Worm (Caenorhabditis elegans) whole organism, mixed stage, embryonic: Measurements from ENCODE around the gene F25E2.2.

Experiments used
- M03D4.4 ChIP-seq: sonication (generic microtip); optimal IDR thresholded peaks from 2 replicates; lab custom pipeline; 2017; ENCODE audit warnings: mild to moderate bottlenecking, missing genetic modification characterization, missing compliant biosample characterization
- bed-3 ChIP-seq: fragments of 200-800 bp; sonication (Bioruptor generic); optimal IDR thresholded peaks from 3 replicates; lab custom pipeline; 2018; ENCODE audit warnings: mild to moderate bottlenecking, missing genetic modification characterization, moderate library complexity, missing compliant biosample characterization
- blmp-1 ChIP-seq: fragments of 150-350 bp; optimal IDR thresholded peaks from 2 replicates; lab custom pipeline; 2014; ENCODE audit warnings: missing biosample characterization, missing genetic modification characterization
- ceh-39 ChIP-seq: fragments of 150-350 bp; optimal IDR thresholded peaks from 2 replicates; lab custom pipeline; 2014; ENCODE audit warnings: missing biosample characterization, missing genetic modification characterization
- ceh-43 ChIP-seq: fragments of 200-800 bp; sonication (Bioruptor generic); optimal IDR thresholded peaks from 2 replicates; lab custom pipeline; 2018; ENCODE audit warnings: mild to moderate bottlenecking, missing genetic modification characterization, moderate library complexity, missing compliant biosample characterization
- ceh-83 ChIP-seq: fragments of 200-800 bp; sonication (Bioruptor generic); optimal IDR thresholded peaks from 2 replicates; lab custom pipeline; 2018; ENCODE audit warnings: mild to moderate bottlenecking, missing genetic modification characterization, missing compliant biosample characterization
- ces-1 ChIP-seq: fragments of 150-350 bp; optimal IDR thresholded peaks from 2 replicates; lab custom pipeline; 2014; ENCODE audit warnings: missing biosample characterization, missing genetic modification reagents, missing genetic modification characterization
- cnd-1 ChIP-seq: fragments of 200-800 bp; sonication (Bioruptor generic); optimal IDR thresholded peaks from 2 replicates; lab custom pipeline; 2018; ENCODE audit warnings: mild to moderate bottlenecking, missing genetic modification characterization, missing compliant biosample characterization
- drap-1 ChIP-seq: fragments of 200-800 bp; sonication (Bioruptor generic); optimal IDR thresholded peaks from 3 replicates; lab custom pipeline; 2018; ENCODE audit warnings: mild to moderate bottlenecking, missing genetic modification characterization, missing compliant biosample characterization
- elt-1 ChIP-seq: sonication (generic microtip); optimal IDR thresholded peaks from 2 replicates; lab custom pipeline; 2017; ENCODE audit warnings: missing genetic modification characterization, mild to moderate bottlenecking, missing compliant biosample characterization, antibody characterized with exemption, moderate library complexity, borderline replicate concordance; ENCODE audit not compliant: insufficient read depth
- elt-3 ChIP-seq: fragments of 150-350 bp; optimal IDR thresholded peaks from 2 replicates; lab custom pipeline; 2014; ENCODE audit warnings: missing biosample characterization, missing genetic modification characterization
- flh-1 ChIP-seq: fragments of 200-800 bp; sonication (Bioruptor generic); optimal IDR thresholded peaks from 2 replicates; lab custom pipeline; 2018; ENCODE audit warnings: mild to moderate bottlenecking, missing genetic modification characterization, moderate library complexity, missing compliant biosample characterization
- ham-2 ChIP-seq: fragments of 200-800 bp; sonication (Bioruptor generic); optimal IDR thresholded peaks from 2 replicates; lab custom pipeline; 2018; ENCODE audit warnings: mild to moderate bottlenecking, missing genetic modification characterization, missing compliant biosample characterization
- hlh-1 ChIP-seq: fragments of 150-350 bp; optimal IDR thresholded peaks from 2 replicates; lab custom pipeline; 2014; ENCODE audit warnings: missing biosample characterization, missing genetic modification reagents, missing genetic modification characterization
- lin-13 ChIP-seq: fragments of 150-350 bp; optimal IDR thresholded peaks from 2 replicates; lab custom pipeline; 2014; ENCODE audit warnings: missing biosample characterization, missing genetic modification characterization
- lin-32 ChIP-seq: fragments of 200-800 bp; sonication (Bioruptor generic); optimal IDR thresholded peaks from 2 replicates; lab custom pipeline; 2018; ENCODE audit warnings: mild to moderate bottlenecking, missing genetic modification characterization, missing compliant biosample characterization
- lsy-2 ChIP-seq: fragments of 150-350 bp; optimal IDR thresholded peaks from 2 replicates; lab custom pipeline; 2014; ENCODE audit warnings: missing biosample characterization, missing genetic modification characterization
- mab-5 ChIP-seq: fragments of 150-350 bp; optimal IDR thresholded peaks from 2 replicates; lab custom pipeline; 2014; ENCODE audit warnings: missing biosample characterization, missing genetic modification characterization
- mep-1 ChIP-seq: fragments of 150-350 bp; optimal IDR thresholded peaks from 2 replicates; lab custom pipeline; 2017; ENCODE audit warnings: missing biosample characterization, missing genetic modification reagents, missing genetic modification characterization, inconsistent platforms
- mls-2 ChIP-seq: sonication (generic microtip); optimal IDR thresholded peaks from 2 replicates; lab custom pipeline; 2016; ENCODE audit warnings: mild to moderate bottlenecking, missing genetic modification characterization, moderate library complexity, missing compliant biosample characterization
- nhr-12 ChIP-seq: fragments of 150-350 bp; optimal IDR thresholded peaks from 2 replicates; lab custom pipeline; 2014; ENCODE audit warnings: missing biosample characterization, missing genetic modification characterization
- nhr-2 ChIP-seq: fragments of 150-350 bp; optimal IDR thresholded peaks from 2 replicates; lab custom pipeline; 2014; ENCODE audit warnings: missing biosample characterization, missing genetic modification characterization
- nhr-237 ChIP-seq: fragments of 150-350 bp; optimal IDR thresholded peaks from 2 replicates; lab custom pipeline; 2014; ENCODE audit warnings: missing biosample characterization, missing genetic modification characterization
- nhr-28 ChIP-seq: fragments of 150-350 bp; optimal IDR thresholded peaks from 2 replicates; lab custom pipeline; 2014; ENCODE audit warnings: missing biosample characterization, missing genetic modification characterization
- nhr-76 ChIP-seq: sonication (generic microtip); optimal IDR thresholded peaks from 2 replicates; lab custom pipeline; 2017; ENCODE audit warnings: missing biosample characterization, missing genetic modification characterization
- pha-4 ChIP-seq: fragments of 150-350 bp; optimal IDR thresholded peaks from 2 replicates; lab custom pipeline; 2018; ENCODE audit warnings: missing biosample characterization, missing genetic modification reagents, missing genetic modification characterization
- sem-2 ChIP-seq: fragments of 200-800 bp; sonication (Bioruptor generic); optimal IDR thresholded peaks from 2 replicates; lab custom pipeline; 2018; ENCODE audit warnings: mild to moderate bottlenecking, missing genetic modification characterization, missing compliant biosample characterization
- snpc-4 ChIP-seq: fragments of 150-350 bp; optimal IDR thresholded peaks from 2 replicates; lab custom pipeline; 2014; ENCODE audit warnings: missing biosample characterization, missing genetic modification characterization
- sptf-1 ChIP-seq: sonication (generic microtip); optimal IDR thresholded peaks from 2 replicates; lab custom pipeline; 2017; ENCODE audit warnings: mild to moderate bottlenecking, missing genetic modification characterization, moderate library complexity, missing compliant biosample characterization
- tbx-8 ChIP-seq: fragments of 200-800 bp; sonication (Bioruptor generic); optimal IDR thresholded peaks from 2 replicates; lab custom pipeline; 2018; ENCODE audit warnings: mild to moderate bottlenecking, missing genetic modification characterization, moderate library complexity, missing compliant biosample characterization
- unc-120 ChIP-seq: sonication (generic microtip); optimal IDR thresholded peaks from 2 replicates; lab custom pipeline; 2017; ENCODE audit warnings: missing genetic modification characterization, missing compliant biosample characterization; ENCODE audit not compliant: poor library complexity, severe bottlenecking
- unc-39 ChIP-seq: fragments of 150-350 bp; optimal IDR thresholded peaks from 2 replicates; lab custom pipeline; 2014; ENCODE audit warnings: missing biosample characterization, missing genetic modification characterization
- unc-62 ChIP-seq: fragments of 150-350 bp; optimal IDR thresholded peaks from 2 replicates; lab custom pipeline; 2014; ENCODE audit warnings: missing biosample characterization, missing genetic modification reagents, missing genetic modification characterization
- zip-8 ChIP-seq: fragments of 150-350 bp; optimal IDR thresholded peaks from 2 replicates; lab custom pipeline; 2014; ENCODE audit warnings: missing biosample characterization, missing genetic modification characterization
- ztf-11 ChIP-seq: fragments of 150-350 bp; optimal IDR thresholded peaks from 2 replicates; lab custom pipeline; 2014; ENCODE audit warnings: missing biosample characterization, missing genetic modification characterization

Gene F25E2.2

ce11 chrX:817984-818383, 7.4 kb upstream of the F25E2.2 start:
- TF ChIP-seq flh-1 (GFP tag; lab: Kevin White, UChicago) (no peak), lin-13 (tag; lab: Kevin White, UChicago) (no peak), ceh-83 (no peak), ceh-43 (no peak), pha-4 (tag; lab: Kevin White, UChicago) (no peak), snpc-4 (no peak), nhr-28 (no peak), unc-120 (tag; lab: Kevin White, UChicago) (no peak), tbx-8 (GFP tag; lab: Kevin White, UChicago) (no peak), sem-2 (GFP tag; lab: Kevin White, UChicago) (no peak), unc-62 (no peak), nhr-2 (tag; lab: Kevin White, UChicago) (no peak), mep-1 (tag; lab: Kevin White, UChicago) (no peak), unc-39 (tag; lab: Kevin White, UChicago) (no peak), cnd-1 (tag; lab: Kevin White, UChicago) (no peak), ceh-39 (tag; lab: Kevin White, UChicago) (no peak), lsy-2 (no peak), blmp-1 (no peak)

- TF ChIP-seq ceh-83, result no peak
- no peak for TF ChIP-seq lsy-2
- no peak for TF ChIP-seq elt-1 (tag; lab: Kevin White, UChicago)
- TF ChIP-seq cnd-1 (tag; lab: Kevin White, UChicago), result no peak
- TF ChIP-seq ham-2 (GFP tag; lab: Kevin White, UChicago), result no peak
- TF ChIP-seq drap-1 (GFP tag; lab: Kevin White, UChicago), result no peak
- no peak for TF ChIP-seq ztf-11
- TF ChIP-seq tbx-8 (GFP tag; lab: Kevin White, UChicago), result no peak
- TF ChIP-seq blmp-1, result no peak
- no peak for TF ChIP-seq ces-1 (GFP tag; lab: Kevin White, UChicago)
- TF ChIP-seq ceh-43, result no peak
- TF ChIP-seq mep-1 (tag; lab: Kevin White, UChicago), result no peak
- no peak for TF ChIP-seq hlh-1 (tag; lab: Kevin White, UChicago)
- no peak for TF ChIP-seq nhr-2 (tag; lab: Kevin White, UChicago)
- no peak for TF ChIP-seq unc-39 (tag; lab: Kevin White, UChicago)
These were observed 5.3 kb upstream of the F25E2.2 start, which contains the start of gene ifd-2 for ce11 chrX:815929-816328. ifd-2 (minus strand) TSS chrX:815929.

ce11 chrX:813063-813462, 2.5 kb upstream of the F25E2.2 start, which contains the start of gene F25E2.3:
F25E2.3 (minus strand) TSS chrX:813163.
- TF ChIP-seq flh-1 (GFP tag; lab: Kevin White, UChicago) (no peak), lsy-2 (no peak), sem-2 (GFP tag; lab: Kevin White, UChicago) (no peak), sptf-1 (tag; lab: Kevin White, UChicago) (no peak), ham-2 (GFP tag; lab: Kevin White, UChicago) (no peak)

ce11 chrX:812264-812663, 1.7 kb upstream of the F25E2.2 start:
- TF ChIP-seq unc-62, result no peak
- no peak for TF ChIP-seq tbx-8 (GFP tag; lab: Kevin White, UChicago)
- peak; percentile 93 for TF ChIP-seq hlh-1 (tag; lab: Kevin White, UChicago)
- peak; percentile 40 for TF ChIP-seq unc-120 (tag; lab: Kevin White, UChicago)

ce11 chrX:806515-806914, 4.1 kb downstream of the F25E2.2 start:
- peak; percentile 78 for TF ChIP-seq unc-120 (tag; lab: Kevin White, UChicago)
- TF ChIP-seq flh-1 (GFP tag; lab: Kevin White, UChicago), result no peak
- TF ChIP-seq elt-1 (tag; lab: Kevin White, UChicago), result no peak
- TF ChIP-seq unc-62, result peak; percentile 69
- TF ChIP-seq nhr-2 (tag; lab: Kevin White, UChicago), result peak; percentile 38
- TF ChIP-seq hlh-1 (tag; lab: Kevin White, UChicago), result peak; percentile 84
- peak; percentile 96 for TF ChIP-seq ces-1 (GFP tag; lab: Kevin White, UChicago)
- TF ChIP-seq zip-8 (tag; lab: Kevin White, UChicago), result no peak
- TF ChIP-seq lsy-2, result peak; percentile 89
- TF ChIP-seq ceh-43, result peak; percentile 74
- no peak for TF ChIP-seq nhr-76
- peak; percentile 94 for TF ChIP-seq elt-3 (tag; lab: Kevin White, UChicago)
- TF ChIP-seq ham-2 (GFP tag; lab: Kevin White, UChicago), result peak; percentile 38
- peak; percentile 78 for TF ChIP-seq M03D4.4 (tag; lab: Kevin White, UChicago)
- peak; percentile 84 for TF ChIP-seq lin-13 (tag; lab: Kevin White, UChicago)
- TF ChIP-seq lin-32, result peak; percentile 14
- TF ChIP-seq sem-2 (GFP tag; lab: Kevin White, UChicago), result no peak
- peak; percentile 43 for TF ChIP-seq ceh-83
- peak; percentile 96 for TF ChIP-seq mep-1 (tag; lab: Kevin White, UChicago)
- TF ChIP-seq snpc-4, result no peak
- peak; percentile 83 for TF ChIP-seq mls-2 (tag; lab: Kevin White, UChicago)
- peak; percentile 99 for TF ChIP-seq nhr-237 (tag; lab: Kevin White, UChicago)
- peak; percentile 93 for TF ChIP-seq drap-1 (GFP tag; lab: Kevin White, UChicago)
- TF ChIP-seq bed-3 (GFP tag; lab: Kevin White, UChicago), result peak; percentile 51
- peak; percentile 92 for TF ChIP-seq unc-39 (tag; lab: Kevin White, UChicago)
- TF ChIP-seq ceh-39 (tag; lab: Kevin White, UChicago), result peak; percentile 98
- TF ChIP-seq nhr-28, result peak; percentile 66
- TF ChIP-seq tbx-8 (GFP tag; lab: Kevin White, UChicago), result peak; percentile 59
- peak; percentile 92 for TF ChIP-seq mab-5
- peak; percentile 92 for TF ChIP-seq sptf-1 (tag; lab: Kevin White, UChicago)
- peak; percentile 86 for TF ChIP-seq cnd-1 (tag; lab: Kevin White, UChicago)
- peak; percentile 74 for TF ChIP-seq nhr-12
- peak; percentile 16 for TF ChIP-seq blmp-1
- peak; percentile 98 for TF ChIP-seq pha-4 (tag; lab: Kevin White, UChicago)
- peak; percentile 84 for TF ChIP-seq ztf-11
